Worm (Caenorhabditis elegans): ENCODE results near the gene R04B5.6.

R04B5.6 gene

ce11 chrV:10042254-10042653 lies 42.7 kb upstream of the R04B5.6 start:
- TF ChIP-seq F37B4.10 (GFP tag; IDR thresholded peaks at IDR 0.05) (no peak), mel-28 (tag; optimal IDR thresholded peaks at IDR 0.05; ENCODE audit: borderline replicate concordance) (no peak), ceh-27 (GFP tag; optimal IDR thresholded peaks at IDR 0.05) (peak; percentile 23), pbrm-1 (GFP tag; IDR thresholded peaks at IDR 0.05) (peak; percentile 55), bed-1 (GFP tag; IDR thresholded peaks at IDR 0.05) (no peak), attf-6 (GFP tag; IDR thresholded peaks at IDR 0.05) (no peak), tbx-9 (tag; optimal IDR thresholded peaks at IDR 0.05; ENCODE audit: borderline replicate concordance) (no peak), pha-4 (tag; optimal IDR thresholded peaks at IDR 0.05) (peak; percentile 14), C06A6.2 (GFP tag; conservative IDR thresholded peaks at IDR 0.05) (0 out of 2 replicates have a peak, but pooled peaks have one; percentile 20), ztf-22 (GFP tag; optimal IDR thresholded peaks at IDR 0.05) (no peak), nhr-90 (tag; optimal IDR thresholded peaks at IDR 0.05) (no peak), rec-8 (tag; optimal IDR thresholded peaks at IDR 0.05) (no peak), unc-62 (GFP tag; optimal IDR thresholded peaks at IDR 0.05) (peak; percentile 6), sea-2 (GFP tag; IDR thresholded peaks at IDR 0.05) (no peak), egrh-3 (GFP tag; IDR thresholded peaks at IDR 0.05) (no peak), let-607 (tag; optimal IDR thresholded peaks at IDR 0.05) (no peak), gei-17 (GFP tag; optimal IDR thresholded peaks at IDR 0.05) (no peak), dox-1 (GFP tag; IDR thresholded peaks at IDR 0.05) (peak; percentile 36; the same call in 1 of the 2 replicates), lag-1 (GFP tag; IDR thresholded peaks at IDR 0.05) (no peak), ets-4 (GFP tag; optimal IDR thresholded peaks at IDR 0.05) (no peak), tbp1 (GFP tag; optimal IDR thresholded peaks at IDR 0.05) (peak; percentile 21), F39B2.1 (GFP tag; IDR thresholded peaks at IDR 0.05) (no peak), Y95B8A.8 (GFP tag; IDR thresholded peaks at IDR 0.05) (no peak), nhr-179 (tag; optimal IDR thresholded peaks at IDR 0.05) (no peak), cebp-1 (GFP tag; IDR thresholded peaks at IDR 0.05) (no peak), cebp-1 (tag; optimal IDR thresholded peaks at IDR 0.05) (peak; percentile 50), hmg-1.2 (GFP tag; IDR thresholded peaks at IDR 0.05) (peak; percentile 94), ztf-3 (GFP tag; optimal IDR thresholded peaks at IDR 0.05) (no peak), zim-3 (tag; optimal IDR thresholded peaks at IDR 0.05) (no peak), mcd-1 (GFP tag; IDR thresholded peaks at IDR 0.05) (peak; percentile 35; the same call in 1 of the 2 replicates), K12H6.12 (tag; optimal IDR thresholded peaks at IDR 0.05) (peak; percentile 53), lin-54 (GFP tag; optimal IDR thresholded peaks at IDR 0.05) (peak; percentile 5), mes-4 (tag; optimal IDR thresholded peaks at IDR 0.05) (no peak)

ce11 chrV:10043234-10043796 lies 41.6 kb upstream of the R04B5.6 start, which contains the start of gene T06E8.8:
T06E8.8 (plus strand) TSS chrV:10043746.
- TF ChIP-seq somi-1 (GFP tag; optimal IDR thresholded peaks at IDR 0.05) (peak; percentile 75), tbp1 (GFP tag; optimal IDR thresholded peaks at IDR 0.05) (peak; percentile 24), hmg-1.2 (GFP tag; IDR thresholded peaks at IDR 0.05) (peak; percentile 41; the same call in 1 of the 2 replicates), lin-40 (tag; optimal IDR thresholded peaks at IDR 0.05) (peak; percentile 77), mcd-1 (GFP tag; IDR thresholded peaks at IDR 0.05) (peak; percentile 28; the same call in 1 of the 2 replicates), cebp-1 (GFP tag; IDR thresholded peaks at IDR 0.05) (no peak), cebp-1 (tag; optimal IDR thresholded peaks at IDR 0.05) (peak; percentile 42), F39B2.1 (GFP tag; IDR thresholded peaks at IDR 0.05) (no peak), ceh-27 (GFP tag; optimal IDR thresholded peaks at IDR 0.05) (peak; percentile 25), C06A6.2 (GFP tag; conservative IDR thresholded peaks at IDR 0.05) (peak; percentile 61; the same call in 1 of the 2 replicates), K12H6.12 (tag; optimal IDR thresholded peaks at IDR 0.05) (peak; percentile 40), ama-1 (optimal IDR thresholded peaks at IDR 0.05) (no peak), ama-1 (GFP tag; optimal IDR thresholded peaks at IDR 0.05) (no peak), F10E7.11 (tag; optimal IDR thresholded peaks at IDR 0.05) (no peak), egrh-3 (GFP tag; IDR thresholded peaks at IDR 0.05) (peak; percentile 25; the same call in 1 of the 2 replicates), ztf-26 (tag; optimal IDR thresholded peaks at IDR 0.05) (peak; percentile 53), lin-35 (GFP tag; optimal IDR thresholded peaks at IDR 0.05) (peak in 1 of 3 experiments; percentile 25), ceh-79 (tag; optimal IDR thresholded peaks at IDR 0.05) (no peak), T26A5.8 (tag; optimal IDR thresholded peaks at IDR 0.05) (no peak)

Measured in whole organism, young adult.